Worm (Caenorhabditis elegans): ENCODE measurements around the gene B0034.4.
A peak's percentile ranks its signal among the peaks of the same experiment; 100 is the strongest.

The B0034.4 gene

ce11 chrII:5966637-5967036 is 2.7 kb downstream of the B0034.4 start (continued):
- TF ChIP-seq unc-55 (GFP tag; optimal IDR thresholded peaks at IDR 0.05) (peak; percentile 40), odd-2 (tag; optimal IDR thresholded peaks at IDR 0.05) (no peak), ceh-2 (tag; optimal IDR thresholded peaks at IDR 0.05) (no peak), elt-4 (tag; optimal IDR thresholded peaks at IDR 0.05) (no peak), hlh-15 (tag; optimal IDR thresholded peaks at IDR 0.05) (no peak), unc-42 (tag; optimal IDR thresholded peaks at IDR 0.05) (peak; percentile 18), ztf-16 (tag; optimal IDR thresholded peaks at IDR 0.05) (no peak), unc-86 (tag; optimal IDR thresholded peaks at IDR 0.05) (no peak), lim-6 (tag; optimal IDR thresholded peaks at IDR 0.05) (no peak)

ce11 chrII:5964962-5965361 is 4.4 kb downstream of the B0034.4 start:
- TF ChIP-seq lim-6 (tag; optimal IDR thresholded peaks at IDR 0.05) (no peak), lin-11 (tag; optimal IDR thresholded peaks at IDR 0.05) (no peak), nfya-1 (tag; optimal IDR thresholded peaks at IDR 0.05) (no peak)

- TF ChIP-seq fkh-10 (GFP tag; optimal IDR thresholded peaks at IDR 0.05) (peak; percentile 39), unc-42 (tag; optimal IDR thresholded peaks at IDR 0.05) (peak; percentile 63), ceh-48 (tag; optimal IDR thresholded peaks at IDR 0.05) (peak; percentile 47), ceh-31 (tag; optimal IDR thresholded peaks at IDR 0.05) (peak; percentile 19), ets-4 (tag; optimal IDR thresholded peaks at IDR 0.05) (no peak)
These were observed 7.0 kb downstream of the B0034.4 start for ce11 chrII:5962343-5962742.

ce11 chrII:5961317-5961716 is 8.0 kb downstream of the B0034.4 start, which contains the start of gene B0034.7:
Gene B0034.7, plus strand, starts transcription at chrII:5961617.
- TF ChIP-seq pros-1 (tag; optimal IDR thresholded peaks at IDR 0.05) = no peak
- TF ChIP-seq ceh-22 (tag; optimal IDR thresholded peaks at IDR 0.05) = no peak
- TF ChIP-seq sox-2 (GFP tag; IDR thresholded peaks at IDR 0.05) = no peak
- TF ChIP-seq ceh-19 (GFP tag; optimal IDR thresholded peaks at IDR 0.05) = no peak

- TF ChIP-seq ref-2 (tag; optimal IDR thresholded peaks at IDR 0.05) (no peak), unc-42 (tag; optimal IDR thresholded peaks at IDR 0.05) (peak; percentile 83)
These were observed 9.7 kb downstream of the B0034.4 start for ce11 chrII:5959575-5960119.

- TF ChIP-seq mec-3 (tag; optimal IDR thresholded peaks at IDR 0.05; ENCODE audit: borderline replicate concordance) (no peak), elt-2 (tag; optimal IDR thresholded peaks at IDR 0.05) (no peak), T23F11.4 (GFP tag; optimal IDR thresholded peaks at IDR 0.05) (no peak), hlh-30 (tag; optimal IDR thresholded peaks at IDR 0.05; ENCODE audit: insufficient read depth) (no peak), ceh-31 (tag; optimal IDR thresholded peaks at IDR 0.05) (no peak), fkh-10 (GFP tag; optimal IDR thresholded peaks at IDR 0.05) (no peak), lim-6 (tag; optimal IDR thresholded peaks at IDR 0.05) (no peak), eyg-1 (tag; optimal IDR thresholded peaks at IDR 0.05) (no peak), pag-3 (tag; optimal IDR thresholded peaks at IDR 0.05; ENCODE audit: borderline replicate concordance) (no peak), ceh-18 (tag; optimal IDR thresholded peaks at IDR 0.05) (no peak), lin-11 (tag; optimal IDR thresholded peaks at IDR 0.05) (no peak), madf-2 (tag; optimal IDR thresholded peaks at IDR 0.05) (no peak)
These were observed 11.4 kb downstream of the B0034.4 start for ce11 chrII:5957803-5958367.

ce11 chrII:5956583-5956982 is 12.7 kb downstream of the B0034.4 start, which contains the start of gene casy-1:
Gene casy-1, minus strand, starts transcription at chrII:5956683.
- TF ChIP-seq ceh-30 (tag; optimal IDR thresholded peaks at IDR 0.05) (no peak), unc-55 (GFP tag; optimal IDR thresholded peaks at IDR 0.05) (no peak), madf-2 (tag; optimal IDR thresholded peaks at IDR 0.05) (no peak), sox-2 (GFP tag; IDR thresholded peaks at IDR 0.05) (no peak), tbx-7 (tag; optimal IDR thresholded peaks at IDR 0.05) (no peak), ama-1 (optimal IDR thresholded peaks at IDR 0.05) (no peak), ceh-24 (tag; optimal IDR thresholded peaks at IDR 0.05) (no peak), hlh-13 (GFP tag; optimal IDR thresholded peaks at IDR 0.05) (no peak), elt-2 (tag; optimal IDR thresholded peaks at IDR 0.05) (no peak)

Measured in whole organism, late embryonic.